Fruit fly (Drosophila melanogaster): Measurements from ENCODE around the gene CG32354.

- TF ChIP-seq CG14655 (GFP tag; optimal IDR thresholded peaks at IDR 0.05) (no peak), Snoo (tag; optimal IDR thresholded peaks at IDR 0.05) (no peak), CG9948 (tag; optimal IDR thresholded peaks at IDR 0.05) (no peak)
Observed at dm6 chr3L:8451966-8452620, 30.1 kb upstream of the CG32354 start.

Data from whole organism, pupa.